Worm (Caenorhabditis elegans): ENCODE measurements around the gene C18E9.2.

C18E9.2 gene

ce11 chrII:8933693-8934432, 30.9 kb upstream of the C18E9.2 start, which contains the start of gene T21B10.3 (continued):
- TF ChIP-seq dpl-1 (GFP tag; optimal IDR thresholded peaks at IDR 0.05) (peak; percentile 95), nhr-179 (tag; optimal IDR thresholded peaks at IDR 0.05) (no peak), aptf-3 (GFP tag; IDR thresholded peaks at IDR 0.05) (no peak), akir-1 (GFP tag; optimal IDR thresholded peaks at IDR 0.05) (no peak), let-607 (tag; optimal IDR thresholded peaks at IDR 0.05) (peak; percentile 25 to 35), F52B5.7 (tag; optimal IDR thresholded peaks at IDR 0.05) (peak; percentile 89), zim-3 (tag; optimal IDR thresholded peaks at IDR 0.05) (peak; percentile 61), snpc-3.4 (tag; optimal IDR thresholded peaks at IDR 0.05) (peak; percentile 93), cebp-2 (GFP tag; IDR thresholded peaks at IDR 0.05) (no peak), lsl-1 (GFP tag; optimal IDR thresholded peaks at IDR 0.05) (peak; percentile 100), cebp-1 (GFP tag; IDR thresholded peaks at IDR 0.05) (peak; percentile 30; the same call in 1 of the 2 replicates), cebp-1 (tag; optimal IDR thresholded peaks at IDR 0.05) (peak; percentile 68), ama-1 (optimal IDR thresholded peaks at IDR 0.05) (peak; percentile 84), ama-1 (GFP tag; optimal IDR thresholded peaks at IDR 0.05) (peak; percentile 55 to 83), athp-1 (tag; optimal IDR thresholded peaks at IDR 0.05) (peak; percentile 90), lsy-27 (tag; optimal IDR thresholded peaks at IDR 0.05; ENCODE audit: borderline replicate concordance, insufficient read depth) (no peak), lin-35 (GFP tag; optimal IDR thresholded peaks at IDR 0.05) (peak in 2 of 3 experiments; percentile 53 to 89), ceh-100 (GFP tag; IDR thresholded peaks at IDR 0.05) (peak; percentile 60), tbx-9 (tag; optimal IDR thresholded peaks at IDR 0.05; ENCODE audit: borderline replicate concordance) (no peak), sptf-2 (GFP tag; optimal IDR thresholded peaks at IDR 0.05) (no peak), unc-62 (GFP tag; optimal IDR thresholded peaks at IDR 0.05) (no peak), attf-3 (GFP tag; conservative IDR thresholded peaks at IDR 0.05) (peak; percentile 55), Y56A3A.18 (GFP tag; IDR thresholded peaks at IDR 0.05) (peak; percentile 90), dox-1 (GFP tag; IDR thresholded peaks at IDR 0.05) (peak; percentile 97), F57A8.1 (GFP tag; optimal IDR thresholded peaks at IDR 0.05) (no peak), sea-2 (GFP tag; IDR thresholded peaks at IDR 0.05) (no peak), ceh-91 (GFP tag; IDR thresholded peaks at IDR 0.05) (peak; percentile 97), repo-1 (tag; optimal IDR thresholded peaks at IDR 0.05) (peak; percentile 86), rec-8 (tag; optimal IDR thresholded peaks at IDR 0.05) (no peak), die-1 (tag; optimal IDR thresholded peaks at IDR 0.05) (peak; percentile 68), madf-6 (GFP tag; IDR thresholded peaks at IDR 0.05) (peak; percentile 99), ceh-27 (GFP tag; optimal IDR thresholded peaks at IDR 0.05) (no peak), ceh-40 (GFP tag; IDR thresholded peaks at IDR 0.05) (no peak), tlf-1 (GFP tag; optimal IDR thresholded peaks at IDR 0.05) (peak; percentile 94), lin-40 (tag; optimal IDR thresholded peaks at IDR 0.05) (peak; percentile 36), nhr-27 (tag; optimal IDR thresholded peaks at IDR 0.05) (peak; percentile 28), Y53F4B.3 (GFP tag; IDR thresholded peaks at IDR 0.05) (peak; percentile 44; the same call in 1 of the 2 replicates), atf-7 (tag; optimal IDR thresholded peaks at IDR 0.05) (peak; percentile 42), hmg-1.2 (GFP tag; IDR thresholded peaks at IDR 0.05) (peak; percentile 75), ets-4 (GFP tag; optimal IDR thresholded peaks at IDR 0.05) (peak; percentile 54), tbp1 (GFP tag; optimal IDR thresholded peaks at IDR 0.05) (peak; percentile 72), K11D2.4 (GFP tag; IDR thresholded peaks at IDR 0.05) (peak; percentile 53; the same call in 1 of the 2 replicates), pha-4 (tag; optimal IDR thresholded peaks at IDR 0.05) (no peak), efl-1 (GFP tag; optimal IDR thresholded peaks at IDR 0.05) (peak; percentile 99), nfyb-1 (GFP tag; IDR thresholded peaks at IDR 0.05) (peak; percentile 73; the same call in 1 of the 2 replicates), hlh-12 (tag; optimal IDR thresholded peaks at IDR 0.05) (no peak), ztf-18 (tag; optimal IDR thresholded peaks at IDR 0.05) (peak; percentile 49)
